Fruit fly (Drosophila melanogaster): ENCODE results near the gene Ctl1.
A peak's percentile ranks its signal among the peaks of the same experiment; 100 is the strongest.

The Ctl1 gene

DNA sequence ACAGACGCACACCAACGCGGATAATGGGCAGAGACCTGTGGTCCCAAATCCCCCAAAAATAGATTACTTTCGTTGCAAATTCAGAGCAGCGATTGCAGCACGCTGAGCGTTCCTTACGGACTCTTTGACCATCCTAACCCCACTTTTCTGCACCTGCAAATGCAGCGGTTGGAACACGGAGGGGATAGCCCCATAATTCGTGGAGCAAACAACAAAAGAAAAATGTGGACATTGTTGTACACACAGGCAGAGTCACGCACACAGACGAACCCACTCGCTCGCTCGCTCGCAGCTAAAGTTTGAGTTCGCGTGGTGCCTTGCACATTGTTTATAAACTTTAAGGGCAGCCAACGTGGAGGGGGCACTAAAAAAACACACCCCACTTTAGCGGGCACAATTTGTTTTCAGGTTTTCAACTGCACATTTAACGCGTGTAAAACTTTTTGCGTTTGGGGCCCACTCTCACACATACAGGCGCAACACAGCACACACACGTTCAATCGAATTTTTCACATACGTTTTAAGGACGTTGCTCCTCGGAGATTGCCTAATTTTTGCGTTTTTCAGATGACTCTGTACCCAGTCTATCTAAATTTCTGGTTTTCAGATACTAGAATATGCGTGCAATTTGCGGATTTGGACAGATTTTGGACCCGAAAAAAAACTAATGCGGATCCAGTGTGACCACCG lies 24.0 kb upstream of the Ctl1 start:
- TF ChIP-seq lola (GFP tag; optimal IDR thresholded peaks at IDR 0.05) (no peak), N (GFP tag; optimal IDR thresholded peaks at IDR 0.05) (peak; percentile 14), Hnf4 (GFP tag; optimal IDR thresholded peaks at IDR 0.05) (no peak), Vsx2 (GFP tag; optimal IDR thresholded peaks at IDR 0.05; ENCODE audit: partially characterized antibody) (no peak), Abd-B (GFP tag; optimal IDR thresholded peaks at IDR 0.05) (no peak), Mio (GFP tag; optimal IDR thresholded peaks at IDR 0.05) (no peak), sage (GFP tag; optimal IDR thresholded peaks at IDR 0.05) (no peak), CG32264 (GFP tag; optimal IDR thresholded peaks at IDR 0.05) (no peak), foxo (GFP tag; optimal IDR thresholded peaks at IDR 0.05) (no peak), Rel (GFP tag; optimal IDR thresholded peaks at IDR 0.05) (no peak), Rel (tag; optimal IDR thresholded peaks at IDR 0.05) (peak; percentile 97), Myc (optimal IDR thresholded peaks at IDR 0.05) (no peak), psq (GFP tag; optimal IDR thresholded peaks at IDR 0.05) (no peak), Dfd (GFP tag; optimal IDR thresholded peaks at IDR 0.05) (no peak)

DNA sequence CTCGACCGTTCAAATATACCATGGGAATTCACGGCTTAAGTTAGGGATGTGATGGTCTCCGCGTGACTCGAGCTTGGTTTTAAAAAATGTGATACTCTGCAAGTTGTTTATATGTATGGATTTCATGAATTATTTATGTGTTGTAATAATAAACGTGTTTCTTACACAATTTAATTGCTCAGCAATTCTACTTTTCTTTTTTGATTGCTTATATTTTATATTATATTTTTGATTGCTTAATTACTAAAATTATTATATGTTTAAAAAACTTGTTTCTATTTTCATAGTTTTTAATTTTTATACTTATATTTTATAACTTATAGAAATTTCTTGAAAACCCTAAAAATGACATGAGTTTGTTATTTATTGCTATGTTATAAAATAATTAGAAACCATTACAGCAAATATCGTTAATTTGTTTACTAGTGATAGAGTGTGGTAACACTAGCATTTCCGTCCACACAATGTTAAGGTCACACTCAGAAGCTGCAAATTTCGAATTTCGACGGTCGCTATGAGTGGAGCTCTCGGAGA lies 23.4 kb upstream of the Ctl1 start, which contains the start of the genes ago and CG1265:
Gene ago, minus strand, starts transcription at position 6 of the 534 bp plus-strand sequence.
Gene CG1265, plus strand, starts transcription at position 476 of the 534 bp plus-strand sequence.
- no peak for TF ChIP-seq lola (GFP tag; optimal IDR thresholded peaks at IDR 0.05)
- TF ChIP-seq dmrt93B (GFP tag; optimal IDR thresholded peaks at IDR 0.05) = peak; percentile 51
- TF ChIP-seq rgr (GFP tag; optimal IDR thresholded peaks at IDR 0.05) = peak; percentile 15
- no peak for TF ChIP-seq fru (GFP tag; optimal IDR thresholded peaks at IDR 0.05)
- TF ChIP-seq CG32264 (GFP tag; optimal IDR thresholded peaks at IDR 0.05) = no peak
- TF ChIP-seq CG9705 (GFP tag; optimal IDR thresholded peaks at IDR 0.05) = peak; percentile 32
- TF ChIP-seq Hr83 (GFP tag; optimal IDR thresholded peaks at IDR 0.05; ENCODE audit: poor library complexity, severe bottlenecking) = peak; percentile 2
- no peak for TF ChIP-seq dl (GFP tag; optimal IDR thresholded peaks at IDR 0.05; ENCODE audit: insufficient read depth in 1 of 2, partially characterized antibody in 2 of 2)
- no peak for TF ChIP-seq Abd-B (GFP tag; optimal IDR thresholded peaks at IDR 0.05)
- TF ChIP-seq Dif (GFP tag; optimal IDR thresholded peaks at IDR 0.05; ENCODE audit: partially characterized antibody) = no peak
- TF ChIP-seq usp (GFP tag; optimal IDR thresholded peaks at IDR 0.05) = no peak
- TF ChIP-seq pan (optimal IDR thresholded peaks at IDR 0.05) = no peak
- TF ChIP-seq Myc (optimal IDR thresholded peaks at IDR 0.05) = peak; percentile 1
- no peak for TF ChIP-seq Dfd (GFP tag; optimal IDR thresholded peaks at IDR 0.05)
- TF ChIP-seq jim (GFP tag; optimal IDR thresholded peaks at IDR 0.05) = no peak
- TF ChIP-seq OdsH (GFP tag; optimal IDR thresholded peaks at IDR 0.05) = peak; percentile 29
- no peak for TF ChIP-seq Vsx2 (GFP tag; optimal IDR thresholded peaks at IDR 0.05; ENCODE audit: partially characterized antibody)
- no peak for TF ChIP-seq Jra (GFP tag; optimal IDR thresholded peaks at IDR 0.05)
- no peak for TF ChIP-seq sage (GFP tag; optimal IDR thresholded peaks at IDR 0.05)
- no peak for TF ChIP-seq ey (GFP tag; optimal IDR thresholded peaks at IDR 0.05)
- no peak for TF ChIP-seq Rel (GFP tag; optimal IDR thresholded peaks at IDR 0.05)
- no peak for TF ChIP-seq Rel (tag; optimal IDR thresholded peaks at IDR 0.05)
- peak; percentile 12 for TF ChIP-seq Hnf4 (GFP tag; optimal IDR thresholded peaks at IDR 0.05)
- peak; percentile 29 for TF ChIP-seq h (GFP tag; optimal IDR thresholded peaks at IDR 0.05)
- no peak for TF ChIP-seq br (GFP tag; optimal IDR thresholded peaks at IDR 0.05)
- peak; percentile 9 for TF ChIP-seq psq (GFP tag; optimal IDR thresholded peaks at IDR 0.05)
- TF ChIP-seq tai (GFP tag; optimal IDR thresholded peaks at IDR 0.05) = no peak
- peak; percentile 60 for TF ChIP-seq Sp1 (GFP tag; optimal IDR thresholded peaks at IDR 0.05)
- no peak for TF ChIP-seq CrebA (GFP tag; optimal IDR thresholded peaks at IDR 0.05; ENCODE audit: borderline replicate concordance)
- TF ChIP-seq woc (GFP tag; optimal IDR thresholded peaks at IDR 0.05) = peak; percentile 22
- peak in 1 of 2 experiments; percentile 36 for TF ChIP-seq foxo (GFP tag; optimal IDR thresholded peaks at IDR 0.05)
- TF ChIP-seq sv (GFP tag; optimal IDR thresholded peaks at IDR 0.05) = peak; percentile 15
- peak; percentile 62 for TF ChIP-seq HLH106 (tag; optimal IDR thresholded peaks at IDR 0.05)

DNA sequence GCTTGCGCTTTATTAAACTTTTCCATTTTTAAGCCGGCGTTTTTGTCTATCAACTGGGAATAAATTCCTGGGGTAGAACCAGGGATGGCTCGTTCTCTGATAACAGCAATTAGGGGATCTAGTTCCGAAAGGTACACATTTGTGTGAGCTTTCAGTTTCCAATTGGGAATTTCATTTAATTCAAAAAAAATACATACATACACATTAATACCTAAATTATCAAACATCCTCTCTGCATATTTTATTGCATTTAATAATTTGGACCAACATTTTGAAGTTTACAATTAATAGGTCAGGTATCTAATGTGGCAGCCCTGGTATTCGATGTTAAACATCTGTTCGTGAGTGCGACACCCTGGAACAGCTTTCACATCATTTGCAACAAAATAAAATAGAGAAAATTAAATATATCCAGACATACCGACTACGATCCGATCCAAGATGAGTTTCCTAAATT lies 18.6 kb upstream of the Ctl1 start, which contains the start of the genes CG15011 and CG1309:
Gene CG15011, minus strand, starts transcription at position 51 of the 457 bp plus-strand sequence.
Gene CG1309, plus strand, starts transcription at position 329 of the 457 bp plus-strand sequence.
- TF ChIP-seq Dfd (GFP tag; optimal IDR thresholded peaks at IDR 0.05) (no peak), rgr (GFP tag; optimal IDR thresholded peaks at IDR 0.05) (peak; percentile 88), h (GFP tag; optimal IDR thresholded peaks at IDR 0.05) (peak; percentile 90), dl (GFP tag; optimal IDR thresholded peaks at IDR 0.05; ENCODE audit: insufficient read depth in 1 of 2, partially characterized antibody in 2 of 2) (no peak), usp (GFP tag; optimal IDR thresholded peaks at IDR 0.05) (no peak), Hr83 (GFP tag; optimal IDR thresholded peaks at IDR 0.05; ENCODE audit: poor library complexity, severe bottlenecking) (peak; percentile 47), CG32264 (GFP tag; optimal IDR thresholded peaks at IDR 0.05) (peak; percentile 19), Jra (GFP tag; optimal IDR thresholded peaks at IDR 0.05) (peak; percentile 86), Hr78 (GFP tag; optimal IDR thresholded peaks at IDR 0.05) (no peak), brk (GFP tag; optimal IDR thresholded peaks at IDR 0.05) (no peak), HLH106 (tag; optimal IDR thresholded peaks at IDR 0.05) (peak; percentile 89), Sp1 (GFP tag; optimal IDR thresholded peaks at IDR 0.05) (peak; percentile 86), lola (GFP tag; optimal IDR thresholded peaks at IDR 0.05) (no peak), foxo (GFP tag; optimal IDR thresholded peaks at IDR 0.05) (peak in 1 of 2 experiments; percentile 87), Mio (GFP tag; optimal IDR thresholded peaks at IDR 0.05) (no peak), dmrt93B (GFP tag; optimal IDR thresholded peaks at IDR 0.05) (peak; percentile 48), CrebA (GFP tag; optimal IDR thresholded peaks at IDR 0.05; ENCODE audit: borderline replicate concordance) (no peak), fru (GFP tag; optimal IDR thresholded peaks at IDR 0.05) (peak; percentile 86), ey (GFP tag; optimal IDR thresholded peaks at IDR 0.05) (peak; percentile 86), pan (optimal IDR thresholded peaks at IDR 0.05) (no peak), sv (GFP tag; optimal IDR thresholded peaks at IDR 0.05) (peak; percentile 74), woc (GFP tag; optimal IDR thresholded peaks at IDR 0.05) (peak; percentile 94), GATAd (GFP tag; optimal IDR thresholded peaks at IDR 0.05) (peak; percentile 88), OdsH (GFP tag; optimal IDR thresholded peaks at IDR 0.05) (peak; percentile 82), Rel (GFP tag; optimal IDR thresholded peaks at IDR 0.05) (no peak), Rel (tag; optimal IDR thresholded peaks at IDR 0.05) (peak; percentile 72), CG9705 (GFP tag; optimal IDR thresholded peaks at IDR 0.05) (peak; percentile 83), Vsx2 (GFP tag; optimal IDR thresholded peaks at IDR 0.05; ENCODE audit: partially characterized antibody) (no peak), Abd-B (GFP tag; optimal IDR thresholded peaks at IDR 0.05) (no peak), Myc (optimal IDR thresholded peaks at IDR 0.05) (no peak), br (GFP tag; optimal IDR thresholded peaks at IDR 0.05) (peak; percentile 83), jim (GFP tag; optimal IDR thresholded peaks at IDR 0.05) (no peak), psq (GFP tag; optimal IDR thresholded peaks at IDR 0.05) (peak; percentile 72)
